Fruit fly (Drosophila melanogaster): ENCODE measurements around the gene Ste12DOR.
"Not testable (repeated sequence)": the region's sequence is repeated elsewhere in the genome, so short reads cannot be mapped to it uniquely, and the experiment has no call there.

Ste12DOR gene

dm6 chrX:13999910-14000309, at the start of gene Ste12DOR:
Gene Ste12DOR, plus strand, starts transcription at chrX:14000210.
- TF ChIP-seq kay (GFP tag; ENCODE audit: borderline replicate concordance); pad (GFP tag; optimal IDR thresholded peaks at IDR 0.05); CG5204 (GFP tag; optimal IDR thresholded peaks at IDR 0.05): not testable (repeated sequence)

- no peak for TF ChIP-seq CG5204 (GFP tag; optimal IDR thresholded peaks at IDR 0.05)
- TF ChIP-seq pad (GFP tag; optimal IDR thresholded peaks at IDR 0.05) = no peak
Observed at dm6 chrX:13951403-13951802, 48.6 kb upstream of the Ste12DOR start.

- TF ChIP-seq CG7101 (tag; optimal IDR thresholded peaks at IDR 0.05) (no peak), kay (GFP tag; ENCODE audit: borderline replicate concordance) (no peak), CG33017 (tag; optimal IDR thresholded peaks at IDR 0.05) (no peak), bab1 (GFP tag; optimal IDR thresholded peaks at IDR 0.05) (no peak), Mnt (GFP tag; optimal IDR thresholded peaks at IDR 0.05) (no peak), cnc (optimal IDR thresholded peaks at IDR 0.05) (no peak), CG5204 (GFP tag; optimal IDR thresholded peaks at IDR 0.05) (no peak), toe (GFP tag; optimal IDR thresholded peaks at IDR 0.05) (no peak), ovo (GFP tag; optimal IDR thresholded peaks at IDR 0.05) (no peak), tj (GFP tag; optimal IDR thresholded peaks at IDR 0.05) (no peak), CG12768 (GFP tag; optimal IDR thresholded peaks at IDR 0.05) (no peak)
Observed at dm6 chrX:13954286-13954685, 45.7 kb upstream of the Ste12DOR start.

dm6 chrX:13954936-13955335, 45.1 kb upstream of the Ste12DOR start, which contains the start of gene CG11068:
Gene CG11068, plus strand, starts transcription at chrX:13955236.
- no peak for TF ChIP-seq CG12768 (GFP tag; optimal IDR thresholded peaks at IDR 0.05)
- no peak for TF ChIP-seq pad (GFP tag; optimal IDR thresholded peaks at IDR 0.05)
- TF ChIP-seq Mnt (GFP tag; optimal IDR thresholded peaks at IDR 0.05) = no peak
- no peak for TF ChIP-seq bab1 (GFP tag; optimal IDR thresholded peaks at IDR 0.05)
- TF ChIP-seq tj (GFP tag; optimal IDR thresholded peaks at IDR 0.05) = no peak
- no peak for TF ChIP-seq CG7045 (GFP tag; optimal IDR thresholded peaks at IDR 0.05)
- no peak for TF ChIP-seq Clk (GFP tag; optimal IDR thresholded peaks at IDR 0.05)
- no peak for TF ChIP-seq CG33017 (tag; optimal IDR thresholded peaks at IDR 0.05)
- TF ChIP-seq CG7101 (tag; optimal IDR thresholded peaks at IDR 0.05) = no peak
- no peak for TF ChIP-seq CG5204 (GFP tag; optimal IDR thresholded peaks at IDR 0.05)

dm6 chrX:13964822-13965221, 35.2 kb upstream of the Ste12DOR start:
- TF ChIP-seq CG11617 (GFP tag; optimal IDR thresholded peaks at IDR 0.05) (no peak), tj (GFP tag; optimal IDR thresholded peaks at IDR 0.05) (peak; percentile 81)

- TF ChIP-seq tj (GFP tag; optimal IDR thresholded peaks at IDR 0.05) (peak; percentile 99), Crg-1 (GFP tag; optimal IDR thresholded peaks at IDR 0.05) (peak; percentile 56), CG11617 (GFP tag; optimal IDR thresholded peaks at IDR 0.05) (peak; percentile 81), CG7101 (tag; optimal IDR thresholded peaks at IDR 0.05) (peak; percentile 83), bab1 (GFP tag; optimal IDR thresholded peaks at IDR 0.05) (peak; percentile 93), cic (GFP tag; optimal IDR thresholded peaks at IDR 0.05) (no peak), kay (GFP tag; ENCODE audit: borderline replicate concordance) (peak; percentile 9), CG14711 (tag; optimal IDR thresholded peaks at IDR 0.05) (peak; percentile 80), pad (GFP tag; optimal IDR thresholded peaks at IDR 0.05) (peak; percentile 75), Mnt (GFP tag; optimal IDR thresholded peaks at IDR 0.05) (peak; percentile 28), Hr96 (GFP tag; optimal IDR thresholded peaks at IDR 0.05) (no peak), CG5204 (GFP tag; optimal IDR thresholded peaks at IDR 0.05) (no peak), CG1620 (GFP tag; optimal IDR thresholded peaks at IDR 0.05) (peak; percentile 80), ovo (GFP tag; optimal IDR thresholded peaks at IDR 0.05) (peak; percentile 40)
Observed at dm6 chrX:13972402-13972994, 27.5 kb upstream of the Ste12DOR start.

- no peak for TF ChIP-seq CG14711 (tag; optimal IDR thresholded peaks at IDR 0.05)
- TF ChIP-seq Hr96 (GFP tag; optimal IDR thresholded peaks at IDR 0.05) = no peak
- no peak for TF ChIP-seq Clk (GFP tag; optimal IDR thresholded peaks at IDR 0.05)
- no peak for TF ChIP-seq Crg-1 (GFP tag; optimal IDR thresholded peaks at IDR 0.05)
- no peak for TF ChIP-seq CG33017 (tag; optimal IDR thresholded peaks at IDR 0.05)
- no peak for TF ChIP-seq cic (GFP tag; optimal IDR thresholded peaks at IDR 0.05)
- no peak for TF ChIP-seq CG12768 (GFP tag; optimal IDR thresholded peaks at IDR 0.05)
- no peak for TF ChIP-seq tj (GFP tag; optimal IDR thresholded peaks at IDR 0.05)
- no peak for TF ChIP-seq kay (GFP tag; ENCODE audit: borderline replicate concordance)
- TF ChIP-seq CG11617 (GFP tag; optimal IDR thresholded peaks at IDR 0.05) = no peak
- no peak for TF ChIP-seq CG7101 (tag; optimal IDR thresholded peaks at IDR 0.05)
- TF ChIP-seq cnc (optimal IDR thresholded peaks at IDR 0.05) = no peak
Observed at dm6 chrX:13980271-13980670, 19.7 kb upstream of the Ste12DOR start.

dm6 chrX:13983057-13983456, 17.0 kb upstream of the Ste12DOR start:
- TF ChIP-seq CG33017 (tag; optimal IDR thresholded peaks at IDR 0.05) (no peak), Clk (GFP tag; optimal IDR thresholded peaks at IDR 0.05) (no peak), CG12768 (GFP tag; optimal IDR thresholded peaks at IDR 0.05) (no peak), CG11617 (GFP tag; optimal IDR thresholded peaks at IDR 0.05) (no peak), Crg-1 (GFP tag; optimal IDR thresholded peaks at IDR 0.05) (no peak), Hr96 (GFP tag; optimal IDR thresholded peaks at IDR 0.05) (no peak)
